Fruit fly (Drosophila melanogaster): ENCODE results near the gene CG6418.
A peak's percentile ranks its signal among the peaks of the same experiment; 100 is the strongest.

dm6 chr3L:10857515-10858023 lies 21.3 kb downstream of the CG6418 start:
- TF ChIP-seq D1 (tag; optimal IDR thresholded peaks at IDR 0.05): peak; percentile 25
- TF ChIP-seq CG13204 (GFP tag; optimal IDR thresholded peaks at IDR 0.05): peak; percentile 75
- TF ChIP-seq CG8159 (tag; optimal IDR thresholded peaks at IDR 0.05): peak; percentile 14
- no peak for TF ChIP-seq CG14655 (GFP tag; optimal IDR thresholded peaks at IDR 0.05)
- TF ChIP-seq CG8301 (tag; optimal IDR thresholded peaks at IDR 0.05): peak; percentile 0
- TF ChIP-seq EcR (GFP tag; optimal IDR thresholded peaks at IDR 0.05): peak; percentile 87
- peak; percentile 19 for TF ChIP-seq Pif1A (GFP tag; optimal IDR thresholded peaks at IDR 0.05)
- TF ChIP-seq CG32121 (GFP tag; IDR thresholded peaks at IDR 0.05): peak; percentile 75
